Fruit fly (Drosophila melanogaster) ovary, adult (tissue): ENCODE measurements around the gene Fbp2.
A peak's percentile ranks its signal among the peaks of the same experiment; 100 is the strongest.

ENCODE experiments used
- CG17801 ChIP-seq: fragments of 200-800 bp; optimal IDR thresholded peaks from 2 replicates; lab custom pipeline; 2019; ENCODE audit warnings: missing biosample characterization, mild to moderate bottlenecking, missing genetic modification characterization, moderate library complexity; ENCODE audit not compliant: partially characterized antibody

The Fbp2 gene

DNA sequence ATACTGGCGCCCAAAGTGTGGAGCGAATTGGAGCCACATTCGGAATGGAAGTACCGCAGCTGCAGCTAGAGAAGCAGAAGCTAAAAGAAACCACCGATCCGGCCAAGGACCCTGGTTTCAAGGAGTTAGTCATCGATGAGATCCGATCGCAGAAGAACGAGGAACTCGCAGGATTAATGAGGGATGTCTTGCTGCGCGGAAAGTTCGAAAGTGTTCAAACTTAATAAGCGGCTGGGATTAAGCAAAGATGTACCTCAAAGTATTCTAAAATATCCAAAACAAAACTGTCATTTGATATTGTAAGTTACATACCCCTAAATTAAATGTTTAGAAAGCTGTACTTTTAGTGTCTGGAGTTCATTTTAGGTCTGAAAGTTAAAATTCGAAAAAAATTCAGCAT lies 9.9 kb downstream of the Fbp2 start, which contains the start of gene RpS28-like:
RpS28-like (plus strand) TSS at position 301 of the 400 bp plus-strand sequence.
- TF ChIP-seq CG17801 (GFP tag; lab: Kevin White, UChicago) = no peak

DNA sequence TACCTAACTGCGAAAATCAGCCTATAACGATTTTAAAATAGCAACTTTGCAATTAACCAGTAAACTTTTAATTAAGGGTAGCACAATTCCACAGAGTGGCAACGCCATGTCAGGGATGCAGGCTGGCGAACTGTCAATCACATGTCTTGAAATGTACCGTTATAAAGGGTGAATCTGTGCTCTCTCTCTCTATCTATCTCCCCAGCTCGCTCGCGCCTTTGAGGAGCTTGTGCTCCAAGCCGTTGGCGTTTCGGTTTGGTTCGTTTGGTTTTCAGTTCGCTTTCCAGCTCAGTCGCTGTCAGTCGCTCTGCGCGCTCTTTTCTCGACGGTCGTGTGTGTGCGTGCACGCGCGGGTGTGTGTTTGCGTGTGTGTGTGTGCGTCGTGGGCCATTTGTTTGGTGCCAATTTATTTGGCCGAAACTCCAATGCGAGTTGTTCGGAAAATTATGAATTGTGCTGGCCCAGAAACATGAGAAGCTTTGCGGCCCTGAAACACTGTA lies 10.7 kb downstream of the Fbp2 start, which contains the start of gene numb:
numb (plus strand) TSS at position 254 of the 500 bp plus-strand sequence.
- TF ChIP-seq CG17801 (GFP tag; lab: Kevin White, UChicago) = peak; percentile 55

DNA sequence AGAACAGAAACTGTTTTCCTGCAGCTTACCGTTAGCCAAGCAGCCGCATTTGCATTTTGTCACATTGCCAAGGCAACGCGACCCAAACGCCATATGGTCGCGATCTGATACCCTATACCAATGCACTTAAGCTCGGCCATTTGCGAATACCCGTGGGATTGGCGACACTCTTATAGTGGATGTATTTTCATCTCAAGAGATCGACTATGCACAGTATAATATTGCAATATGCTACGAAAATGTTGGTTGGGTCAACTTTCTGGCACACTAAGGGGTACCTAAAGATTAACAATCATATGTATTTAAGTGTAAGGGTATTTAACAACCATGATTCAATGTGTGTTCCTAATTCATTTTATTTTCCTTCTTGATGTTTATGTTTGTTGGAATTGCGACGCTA lies 11.6 kb downstream of the Fbp2 start:
- peak; percentile 37 for TF ChIP-seq CG17801 (GFP tag; lab: Kevin White, UChicago)

DNA sequence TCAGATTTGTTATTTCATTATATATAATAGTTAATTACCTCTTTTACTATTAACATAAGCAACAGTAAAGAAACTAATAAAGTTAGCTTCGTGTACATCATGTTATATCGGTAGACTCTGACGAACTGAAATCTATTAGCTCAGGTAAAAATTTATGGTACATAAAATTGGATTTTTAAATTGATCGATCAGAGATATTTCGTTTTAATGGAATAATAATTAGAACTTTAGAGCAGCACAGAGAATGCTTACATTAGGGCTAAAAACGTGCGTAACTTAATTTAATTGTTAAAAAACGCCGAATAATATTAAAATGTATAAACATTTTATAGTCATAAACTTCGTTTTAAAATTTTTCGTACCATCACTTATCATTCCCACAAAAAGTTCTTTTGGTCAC lies 14.1 kb downstream of the Fbp2 start, which contains the start of gene CG33723:
CG33723 (minus strand) TSS at position 101 of the 400 bp plus-strand sequence.
- no peak for TF ChIP-seq CG17801 (GFP tag; lab: Kevin White, UChicago)

DNA sequence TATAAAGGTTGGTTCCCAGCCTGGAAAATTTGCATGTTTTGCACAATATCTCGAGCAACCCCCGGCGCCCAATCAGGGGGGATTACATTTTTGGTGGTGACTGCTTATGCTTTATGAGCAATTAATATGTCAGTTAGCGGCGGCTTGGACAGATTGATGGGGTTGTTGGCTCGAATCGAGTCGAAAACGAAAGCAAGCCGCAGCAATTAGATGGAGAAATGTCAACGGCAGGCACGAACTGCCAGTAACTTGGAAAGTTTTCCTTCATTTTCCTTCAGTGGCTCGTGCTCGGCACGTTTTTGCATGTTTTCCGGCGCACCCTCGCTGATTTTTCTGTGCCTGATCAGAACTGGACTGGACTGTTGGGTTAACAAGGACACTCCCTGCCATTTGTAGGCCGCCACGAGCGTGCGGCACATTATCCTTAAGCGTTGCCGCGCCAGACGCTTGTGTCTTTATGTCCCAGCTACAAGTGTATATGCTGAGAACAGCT lies 16.3 kb downstream of the Fbp2 start:
- TF ChIP-seq CG17801 (GFP tag; lab: Kevin White, UChicago) = no peak

DNA sequence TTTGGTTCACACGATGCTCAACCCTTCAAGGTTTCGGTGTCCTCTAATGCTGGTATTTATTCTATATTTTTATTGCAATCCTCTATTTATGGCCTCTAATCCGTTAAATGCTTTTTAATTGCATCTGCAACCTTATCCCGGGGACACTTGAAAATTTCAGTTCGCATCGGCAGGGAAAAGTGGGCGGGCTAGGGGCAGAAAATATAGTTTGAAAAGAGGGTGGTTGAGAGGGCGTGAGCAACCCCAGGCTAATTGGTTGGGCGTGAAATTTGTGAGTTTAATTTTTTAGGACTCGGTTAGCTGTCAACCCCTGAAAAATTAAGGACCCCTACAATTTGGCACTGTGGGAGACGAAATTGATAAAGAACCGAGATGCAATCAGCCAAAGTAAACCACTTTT lies 19.2 kb downstream of the Fbp2 start:
- TF ChIP-seq CG17801 (GFP tag; lab: Kevin White, UChicago) = no peak

DNA sequence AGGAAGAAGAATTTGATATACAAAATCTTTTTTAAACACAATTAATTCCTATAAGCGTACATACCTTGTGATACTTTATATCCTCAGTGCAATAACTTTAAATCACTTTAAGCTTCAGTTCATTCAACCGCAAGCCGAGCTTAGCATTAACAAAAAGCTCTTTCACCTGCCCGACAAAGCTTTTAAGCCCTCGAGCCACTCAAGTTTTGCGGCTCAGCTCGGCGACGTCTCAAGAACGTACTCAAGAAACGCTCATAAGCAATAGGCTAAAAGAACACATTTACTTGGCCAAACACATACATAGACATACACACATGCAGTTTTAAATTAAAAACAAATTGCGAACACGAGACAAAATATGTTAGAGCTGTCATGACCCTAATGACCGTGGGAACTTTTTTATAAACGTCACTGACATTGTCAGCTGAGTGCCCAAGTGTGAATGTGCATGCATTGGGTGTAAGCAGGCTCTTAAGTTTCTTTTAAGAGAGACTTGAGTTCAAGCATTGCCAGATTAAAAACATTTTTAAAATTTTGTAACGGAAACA lies 19.9 kb downstream of the Fbp2 start:
- no peak for TF ChIP-seq CG17801 (GFP tag; lab: Kevin White, UChicago)

DNA sequence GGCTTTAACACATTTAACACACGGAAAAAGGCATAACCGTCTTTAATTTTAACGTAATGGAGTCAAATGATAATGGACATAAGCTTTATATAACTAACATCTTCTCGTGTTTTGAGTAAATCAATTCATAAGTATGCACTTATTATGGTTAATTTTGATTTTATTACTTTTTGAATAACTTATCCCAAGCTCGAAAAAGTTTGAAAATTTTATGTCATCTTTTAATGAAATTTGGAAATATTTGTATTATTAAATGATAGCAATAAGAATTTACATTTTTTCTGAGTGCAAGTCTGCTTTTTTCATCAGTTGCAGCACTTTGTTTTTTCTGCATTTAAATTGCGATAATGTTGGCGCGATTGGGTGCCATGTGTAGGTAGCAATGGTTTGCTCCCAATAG lies 21.2 kb downstream of the Fbp2 start:
- TF ChIP-seq CG17801 (GFP tag; lab: Kevin White, UChicago) = no peak

DNA sequence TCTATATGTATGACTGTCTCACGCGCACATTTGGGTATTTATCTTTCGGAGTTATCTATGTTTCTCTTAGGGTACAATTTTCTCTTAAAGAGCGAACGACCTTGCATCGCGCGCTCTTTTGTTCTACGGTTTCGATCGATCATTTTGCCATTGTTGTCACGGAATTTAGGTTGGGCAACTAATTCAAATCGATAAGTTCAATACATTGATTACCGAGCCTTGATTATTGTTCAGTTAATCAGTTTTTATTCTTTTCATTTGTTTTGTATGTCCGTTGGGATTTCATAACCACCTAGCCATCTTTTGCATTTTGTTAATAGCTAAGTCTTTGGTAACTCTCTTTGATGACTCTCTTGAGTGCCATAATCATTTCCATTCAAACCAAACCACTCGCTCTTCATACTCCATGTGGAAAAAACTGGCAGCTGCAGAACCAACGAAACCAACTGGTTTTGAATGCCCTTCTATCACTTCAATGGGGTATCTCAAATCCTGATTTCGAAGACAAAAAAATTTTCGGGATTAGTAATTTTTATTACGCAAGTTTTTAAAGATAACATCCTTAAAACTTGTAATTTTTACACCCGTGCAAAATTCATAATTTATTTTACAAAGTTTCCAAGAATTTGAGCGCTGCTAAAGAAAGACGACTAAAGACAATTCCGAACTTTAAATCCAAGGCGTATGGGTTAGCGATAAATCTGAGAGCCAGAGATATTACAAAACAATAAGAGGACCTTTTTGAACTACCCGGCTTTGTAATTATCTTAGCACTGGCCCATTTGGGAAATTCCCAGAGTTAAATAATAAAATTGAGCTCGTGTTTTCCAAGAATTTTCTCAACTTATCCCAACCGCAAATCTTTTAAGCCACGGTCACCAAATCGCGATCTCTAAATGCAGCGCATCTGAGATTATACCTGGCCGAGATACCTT lies 22.0 kb downstream of the Fbp2 start:
- no peak for TF ChIP-seq CG17801 (GFP tag; lab: Kevin White, UChicago)

DNA sequence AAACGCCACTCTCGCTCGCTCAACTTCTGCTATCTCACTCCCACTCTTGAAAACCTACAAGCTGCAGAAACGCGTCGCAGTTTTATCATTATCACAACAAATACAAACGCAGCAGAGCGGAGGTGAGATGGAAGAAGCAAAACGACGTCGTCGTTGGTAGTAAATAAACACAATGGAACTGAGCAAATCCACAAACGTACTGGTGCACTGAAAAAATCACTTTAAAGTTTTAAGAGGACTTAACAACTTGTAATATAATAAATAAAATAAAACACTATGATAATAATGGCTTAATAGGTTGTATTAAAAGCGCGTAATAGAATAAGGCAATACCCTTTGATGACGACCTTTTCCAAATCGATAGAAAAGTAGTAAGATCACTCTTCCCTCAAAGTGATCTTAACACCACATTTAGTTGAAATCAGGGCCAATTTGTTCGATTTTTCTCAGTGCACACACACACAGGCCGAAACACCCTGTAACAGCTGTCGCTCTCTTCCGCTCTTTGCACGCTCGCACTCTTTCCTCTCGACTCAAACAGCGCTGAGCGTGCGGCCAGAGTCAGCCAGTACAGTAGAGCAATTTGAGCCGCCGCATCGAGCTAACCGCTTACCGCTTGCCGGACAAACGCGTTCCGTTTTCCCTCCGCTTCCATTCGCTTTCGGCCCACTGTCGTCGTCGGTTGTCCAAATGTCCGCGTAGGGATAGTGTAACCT lies 22.8 kb downstream of the Fbp2 start:
- peak; percentile 96 for TF ChIP-seq CG17801 (GFP tag; lab: Kevin White, UChicago)

DNA sequence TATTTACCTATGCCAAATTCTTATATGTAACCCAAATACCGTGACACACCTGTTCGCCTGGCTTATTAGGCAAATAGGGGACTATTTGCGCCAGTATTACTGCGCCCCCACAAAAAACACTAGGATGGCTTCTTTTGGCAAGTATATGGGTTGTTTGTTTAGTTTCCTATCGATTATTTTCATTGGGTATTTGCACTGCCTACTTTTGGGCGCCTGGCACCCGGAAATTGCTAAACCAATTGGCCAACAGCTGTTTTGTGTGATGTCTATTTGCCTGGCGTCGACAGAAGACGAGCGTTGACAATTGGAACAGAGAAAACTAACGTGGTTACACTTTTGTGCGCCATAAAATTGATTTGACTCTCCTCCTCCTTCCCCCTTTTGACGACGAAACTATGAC lies 26.4 kb downstream of the Fbp2 start:
- no peak for TF ChIP-seq CG17801 (GFP tag; lab: Kevin White, UChicago)

DNA sequence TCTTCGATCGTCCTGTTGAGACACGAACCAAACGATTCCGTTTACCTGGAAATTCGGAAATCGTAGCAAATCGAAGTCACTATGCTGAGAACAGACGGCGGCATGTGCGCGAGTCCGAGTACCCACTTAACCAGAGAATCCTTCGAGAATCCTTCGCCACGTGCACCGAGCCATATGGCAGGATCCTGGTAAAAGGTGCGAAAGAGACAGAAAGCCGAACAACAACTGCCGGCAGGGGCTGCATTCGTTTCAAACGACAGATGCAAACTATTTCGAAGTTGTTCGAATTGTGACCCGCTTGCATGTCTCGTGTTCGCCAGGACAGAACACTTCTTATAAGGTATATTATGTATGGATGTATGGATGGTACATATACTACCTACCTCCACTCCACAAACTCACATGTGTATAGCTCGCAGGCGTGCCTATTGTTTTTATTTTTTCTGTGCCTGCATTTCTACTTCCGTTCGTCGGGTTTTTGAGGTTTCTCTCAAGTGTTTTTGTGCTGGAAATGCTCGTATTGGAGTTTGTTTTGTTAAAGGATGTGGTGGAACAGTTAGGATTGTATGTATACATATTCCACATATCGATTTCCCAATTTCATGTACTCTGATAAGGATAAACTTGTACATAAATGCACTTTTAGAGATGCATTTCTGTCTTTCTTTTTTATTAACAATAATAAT lies 27.9 kb downstream of the Fbp2 start:
- TF ChIP-seq CG17801 (GFP tag; lab: Kevin White, UChicago) = no peak

DNA sequence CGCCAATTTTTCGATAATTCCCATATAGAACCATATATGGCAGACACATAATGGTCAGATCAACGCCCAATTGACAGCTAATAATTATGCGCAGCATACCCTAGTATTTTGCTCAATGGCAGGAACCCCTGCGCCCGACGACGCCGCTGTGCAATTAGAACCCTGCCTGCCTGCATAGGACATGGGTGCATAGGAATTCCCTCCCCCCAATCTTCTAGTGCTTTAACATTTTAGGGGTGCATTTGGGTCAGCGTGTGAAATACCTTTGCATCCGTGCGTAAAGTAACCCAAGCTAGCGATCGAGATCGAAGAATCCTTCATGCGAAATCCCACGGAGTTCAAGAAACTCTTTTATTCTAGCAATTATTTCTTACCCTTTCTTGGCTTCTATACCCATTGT lies 28.6 kb downstream of the Fbp2 start:
- no peak for TF ChIP-seq CG17801 (GFP tag; lab: Kevin White, UChicago)

DNA sequence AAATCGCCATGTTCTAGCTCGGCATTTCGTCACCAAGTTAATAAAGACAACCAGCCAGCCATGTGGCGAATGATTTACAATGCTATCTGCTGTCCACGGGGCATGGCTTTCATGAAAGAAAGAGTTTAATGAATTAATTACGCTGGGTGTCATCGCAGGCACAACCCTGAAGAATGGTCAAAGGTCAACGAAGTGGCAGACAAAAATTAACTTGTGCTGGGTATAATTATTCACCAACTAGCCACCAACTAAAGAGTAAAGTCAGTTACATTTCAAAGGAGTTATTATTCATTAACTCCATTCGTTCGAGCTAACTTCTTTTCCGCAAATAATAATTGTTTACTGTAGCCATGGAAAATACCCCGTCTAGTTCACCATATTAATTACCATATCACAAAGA lies 30.9 kb downstream of the Fbp2 start:
- no peak for TF ChIP-seq CG17801 (GFP tag; lab: Kevin White, UChicago)
